Fruit fly (Drosophila melanogaster) whole organism, adult: ENCODE measurements around the gene DIP2.

Experiments
- CG11617 ChIP-seq: fragments of 200-800 bp; sonication (Bioruptor generic); optimal IDR thresholded peaks from 2 replicates; lab custom pipeline; 2017; ENCODE audit warnings: mild to moderate bottlenecking, missing biosample characterization, missing genetic modification reagents, missing genetic modification characterization
- CG12768 ChIP-seq: fragments of 200-800 bp; sonication (Bioruptor generic); optimal IDR thresholded peaks from 2 replicates; lab custom pipeline; 2017; ENCODE audit warnings: missing biosample characterization, missing genetic modification characterization, mild to moderate bottlenecking, moderate library complexity, missing genetic modification reagents
- CG14711 ChIP-seq: fragments of 200-800 bp; sonication (Bioruptor generic); optimal IDR thresholded peaks from 2 replicates; lab custom pipeline; 2018; ENCODE audit warnings: missing biosample characterization, mild to moderate bottlenecking, missing genetic modification characterization, moderate library complexity
- CG1620 ChIP-seq: fragments of 200-800 bp; sonication (Bioruptor generic); optimal IDR thresholded peaks from 2 replicates; lab custom pipeline; 2016; ENCODE audit warnings: missing biosample characterization, missing genetic modification characterization
- CG33017 ChIP-seq: fragments of 200-800 bp; sonication (Bioruptor generic); optimal IDR thresholded peaks from 2 replicates; lab custom pipeline; 2018; ENCODE audit warnings: missing biosample characterization, mild to moderate bottlenecking, missing genetic modification characterization, moderate library complexity
- CG5204 ChIP-seq: fragments of 200-800 bp; sonication (Bioruptor generic); optimal IDR thresholded peaks from 2 replicates; lab custom pipeline; 2016; ENCODE audit warnings: missing biosample characterization, missing genetic modification characterization
- CG7045 ChIP-seq: fragments of 200-800 bp; sonication (Bioruptor generic); optimal IDR thresholded peaks from 2 replicates; lab custom pipeline; 2017; ENCODE audit warnings: missing biosample characterization, mild to moderate bottlenecking, missing genetic modification characterization
- CG7101 ChIP-seq: fragments of 200-800 bp; sonication (Bioruptor generic); optimal IDR thresholded peaks from 2 replicates; lab custom pipeline; 2018; ENCODE audit warnings: missing biosample characterization, mild to moderate bottlenecking, missing genetic modification characterization, moderate library complexity
- Clk ChIP-seq: fragments of 200-800 bp; sonication (Bioruptor generic); optimal IDR thresholded peaks from 2 replicates; lab custom pipeline; 2017; ENCODE audit warnings: missing biosample characterization, missing genetic modification characterization
- Crg-1 ChIP-seq: fragments of 200-800 bp; sonication (Bioruptor generic); optimal IDR thresholded peaks from 2 replicates; lab custom pipeline; 2016; ENCODE audit warnings: missing biosample characterization, missing genetic modification characterization
- Hr96 ChIP-seq: fragments of 200-800 bp; sonication (Bioruptor generic); optimal IDR thresholded peaks from 2 replicates; lab custom pipeline; 2016; ENCODE audit warnings: missing biosample characterization, missing genetic modification characterization
- Mnt ChIP-seq: fragments of 200-800 bp; sonication (Bioruptor generic); optimal IDR thresholded peaks from 2 replicates; lab custom pipeline; 2016; ENCODE audit warnings: missing biosample characterization, mild to moderate bottlenecking, missing genetic modification characterization
- bab1 ChIP-seq: fragments of 200-800 bp; sonication (Bioruptor generic); optimal IDR thresholded peaks from 3 replicates; lab custom pipeline; 2019; ENCODE audit warnings: missing biosample characterization, mild to moderate bottlenecking, missing genetic modification characterization, moderate library complexity
- cic ChIP-seq: fragments of 200-800 bp; sonication (Bioruptor generic); optimal IDR thresholded peaks from 2 replicates; lab custom pipeline; 2017; ENCODE audit warnings: missing biosample characterization, mild to moderate bottlenecking, missing genetic modification characterization, moderate library complexity
- cnc ChIP-seq, 2 experiments: fragments of >200 bp; optimal IDR thresholded peaks; 2 replicates each; lab custom pipeline; 2017
- kay ChIP-seq: fragments of 200-800 bp; sonication (Bioruptor generic); peaks from one replicate; lab custom pipeline; 2016; ENCODE audit warnings: missing biosample characterization, missing genetic modification characterization, borderline replicate concordance
- ovo ChIP-seq: fragments of 200-800 bp; sonication (Bioruptor generic); optimal IDR thresholded peaks from 2 replicates; lab custom pipeline; 2016; ENCODE audit warnings: missing biosample characterization, missing genetic modification characterization
- pad ChIP-seq: fragments of 200-800 bp; sonication (Bioruptor generic); optimal IDR thresholded peaks from 3 replicates; lab custom pipeline; 2017; ENCODE audit warnings: missing biosample characterization, missing genetic modification characterization, mild to moderate bottlenecking, moderate library complexity, missing genetic modification reagents
- tj ChIP-seq: fragments of 200-800 bp; sonication (Bioruptor generic); optimal IDR thresholded peaks from 3 replicates; lab custom pipeline; 2017; ENCODE audit warnings: missing biosample characterization, mild to moderate bottlenecking, missing genetic modification characterization, moderate library complexity
- toe ChIP-seq: fragments of 200-800 bp; sonication (Bioruptor generic); optimal IDR thresholded peaks from 2 replicates; lab custom pipeline; 2016; ENCODE audit warnings: missing biosample characterization, missing genetic modification characterization

The DIP2 gene

DNA sequence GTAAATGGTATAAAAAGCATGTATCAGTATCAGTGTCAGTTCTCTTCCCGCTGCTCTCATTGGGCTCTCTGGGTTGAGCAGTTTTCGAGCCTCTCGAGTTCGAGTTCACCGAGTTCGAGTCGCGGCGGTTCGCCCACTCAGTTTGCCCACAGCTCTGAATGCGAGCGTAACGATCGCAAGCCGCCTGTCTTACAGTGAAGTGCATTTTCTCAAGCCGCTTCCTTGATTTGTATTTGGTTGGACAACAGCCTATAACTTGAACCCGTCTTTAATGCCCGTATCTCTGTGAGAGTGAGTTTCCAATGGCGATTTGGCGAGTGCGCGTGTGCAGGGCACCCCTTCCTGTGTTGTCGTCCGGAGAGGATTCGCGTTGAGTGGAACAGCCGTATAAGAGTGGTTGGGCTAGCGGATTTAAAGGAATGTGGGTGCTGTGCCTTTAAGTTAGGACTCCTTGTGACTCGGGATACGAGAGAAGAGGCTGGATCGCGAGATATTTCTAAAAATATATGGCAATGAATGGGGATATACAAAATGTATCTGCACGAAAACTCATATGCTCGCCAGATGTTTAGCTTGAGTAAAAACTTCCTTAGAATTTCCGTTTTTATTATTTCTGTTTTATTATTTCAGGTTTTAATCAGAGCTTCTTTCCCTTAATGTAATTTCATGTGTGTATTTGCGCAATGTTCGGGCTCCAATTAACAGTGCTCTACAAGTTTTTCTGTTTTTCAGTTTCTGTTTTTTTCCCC lies 13.9 kb upstream of the DIP2 start:
- TF ChIP-seq Hr96 (no peak), CG7045 (no peak), ovo (GFP tag; lab: Kevin White, UChicago) (no peak), pad (no peak), bab1 (peak; percentile 13), Clk (GFP tag; lab: Kevin White, UChicago) (no peak), CG33017 (tag; lab: Kevin White, UChicago) (no peak)

dm6 chr3L:270760-271500 lies 13.2 kb upstream of the DIP2 start, which contains the start of gene miple2:
TSS of gene miple2 (plus strand) at chr3L:271200.
- TF ChIP-seq tj: peak; percentile 68
- peak; percentile 10 for TF ChIP-seq CG7101 (tag; lab: Kevin White, UChicago)
- TF ChIP-seq cnc (optimal IDR thresholded peaks at IDR 0.05; lab: Kevin White, UChicago): peak; percentile 50 to 70
- peak; percentile 14 for TF ChIP-seq CG11617 (GFP tag; lab: Kevin White, UChicago)
- TF ChIP-seq toe (GFP tag; lab: Kevin White, UChicago): no peak
- peak; percentile 1 for TF ChIP-seq cic (GFP tag; lab: Kevin White, UChicago)
- TF ChIP-seq CG12768 (GFP tag; lab: Kevin White, UChicago): no peak
- TF ChIP-seq pad: peak; percentile 27

dm6 chr3L:267618-268017 lies 9.9 kb upstream of the DIP2 start:
- TF ChIP-seq kay (GFP tag; lab: Kevin White, UChicago) (no peak), toe (GFP tag; lab: Kevin White, UChicago) (no peak), cic (GFP tag; lab: Kevin White, UChicago) (no peak), Crg-1 (GFP tag; lab: Kevin White, UChicago) (no peak), Mnt (GFP tag; lab: Kevin White, UChicago) (no peak), CG12768 (GFP tag; lab: Kevin White, UChicago) (no peak), CG5204 (GFP tag; lab: Kevin White, UChicago) (no peak), CG1620 (GFP tag; lab: Kevin White, UChicago) (no peak), CG11617 (GFP tag; lab: Kevin White, UChicago) (no peak), cnc (optimal IDR thresholded peaks at IDR 0.05; lab: Kevin White, UChicago) (no peak), tj (no peak), Clk (GFP tag; lab: Kevin White, UChicago) (no peak), ovo (GFP tag; lab: Kevin White, UChicago) (no peak), bab1 (no peak), pad (no peak), CG33017 (tag; lab: Kevin White, UChicago) (no peak), CG7045 (no peak), CG14711 (tag; lab: Kevin White, UChicago) (no peak), CG7101 (tag; lab: Kevin White, UChicago) (no peak), Hr96 (no peak)

DNA sequence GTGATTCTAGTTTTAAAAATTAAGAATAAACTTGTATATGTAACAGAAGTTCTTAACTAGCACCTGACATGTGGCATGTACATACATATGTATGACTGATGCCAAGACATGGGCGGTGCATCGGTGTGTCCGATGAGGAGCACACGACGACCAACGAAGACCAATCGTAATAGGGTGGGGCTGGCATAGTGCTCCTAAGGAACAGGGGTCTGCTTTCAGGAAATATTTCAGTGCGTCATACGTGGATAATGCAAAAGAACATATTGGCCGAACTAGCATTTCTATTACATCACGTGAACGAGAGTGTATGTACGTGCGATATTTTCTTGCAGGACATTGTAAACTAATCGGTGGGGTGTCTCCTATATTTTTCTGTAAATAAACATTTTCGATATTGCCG lies 9.3 kb upstream of the DIP2 start, which contains the start of gene miple1:
Gene miple1, plus strand, starts transcription at position 217 of the 400 bp plus-strand sequence.
- TF ChIP-seq Hr96: no peak

dm6 chr3L:265808-266207 lies 8.1 kb upstream of the DIP2 start, which contains the start of gene CG34263:
TSS of gene CG34263 (minus strand) at chr3L:265908.
- TF ChIP-seq Hr96 (no peak), tj (no peak), CG5204 (GFP tag; lab: Kevin White, UChicago) (no peak), bab1 (no peak), CG7045 (no peak), ovo (GFP tag; lab: Kevin White, UChicago) (no peak), CG14711 (tag; lab: Kevin White, UChicago) (no peak), pad (no peak), cic (GFP tag; lab: Kevin White, UChicago) (no peak), Clk (GFP tag; lab: Kevin White, UChicago) (no peak), Crg-1 (GFP tag; lab: Kevin White, UChicago) (no peak), CG11617 (GFP tag; lab: Kevin White, UChicago) (no peak), toe (GFP tag; lab: Kevin White, UChicago) (no peak), CG1620 (GFP tag; lab: Kevin White, UChicago) (no peak), kay (GFP tag; lab: Kevin White, UChicago) (no peak), CG33017 (tag; lab: Kevin White, UChicago) (no peak)

DNA sequence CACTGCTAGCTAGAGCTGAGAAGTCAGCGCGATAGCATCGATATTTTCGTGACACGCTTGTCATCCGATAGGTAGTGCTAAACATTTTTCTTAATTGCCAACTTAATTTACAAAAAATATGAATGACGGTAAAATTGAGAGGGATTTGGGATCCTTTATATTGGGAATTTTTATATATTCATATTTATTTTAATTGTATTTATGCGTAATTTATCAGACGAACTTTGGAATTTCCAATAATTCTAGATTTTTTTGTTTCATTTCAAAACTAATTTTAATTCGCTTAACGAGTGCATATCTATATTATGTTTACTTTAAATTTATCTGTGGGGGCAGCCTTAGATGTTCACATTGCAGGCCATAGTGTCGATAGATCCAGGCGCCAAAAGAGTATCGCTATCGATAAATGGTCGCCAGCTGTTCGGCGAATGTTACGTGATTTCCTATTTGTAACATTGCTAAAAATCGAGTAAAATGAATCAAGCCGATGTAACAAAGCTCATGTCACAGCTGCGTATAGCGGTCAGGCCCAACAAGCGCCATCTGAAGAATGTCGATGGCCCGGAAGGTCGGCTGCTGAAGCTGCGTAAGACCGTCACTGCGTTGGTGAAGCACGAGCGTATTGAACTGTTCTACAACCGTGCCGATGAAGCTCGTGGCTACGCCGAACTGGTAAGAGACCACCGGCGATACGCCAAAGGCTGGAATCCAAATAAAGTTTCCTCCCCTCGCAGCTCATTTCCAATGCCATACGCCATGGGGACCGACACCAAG lies 6.8 kb upstream of the DIP2 start, which contains the start of the genes Tudor-SN and mRpL17:
Gene Tudor-SN, minus strand, starts transcription at position 3 of the 774 bp plus-strand sequence.
Gene mRpL17, plus strand, starts transcription at position 402 of the 774 bp plus-strand sequence.
- TF ChIP-seq kay (GFP tag; lab: Kevin White, UChicago) (no peak), CG5204 (GFP tag; lab: Kevin White, UChicago) (no peak), Clk (GFP tag; lab: Kevin White, UChicago) (no peak), Crg-1 (GFP tag; lab: Kevin White, UChicago) (peak; percentile 20), cnc (optimal IDR thresholded peaks at IDR 0.05; lab: Kevin White, UChicago) (no peak), tj (peak; percentile 26), CG7101 (tag; lab: Kevin White, UChicago) (peak; percentile 53), CG12768 (GFP tag; lab: Kevin White, UChicago) (no peak), cic (GFP tag; lab: Kevin White, UChicago) (no peak), Mnt (GFP tag; lab: Kevin White, UChicago) (peak; percentile 17), bab1 (peak; percentile 19), CG1620 (GFP tag; lab: Kevin White, UChicago) (peak; percentile 63), Hr96 (peak; percentile 42), CG33017 (tag; lab: Kevin White, UChicago) (no peak), toe (GFP tag; lab: Kevin White, UChicago) (peak; percentile 76), CG11617 (GFP tag; lab: Kevin White, UChicago) (peak; percentile 69), CG14711 (tag; lab: Kevin White, UChicago) (no peak), CG7045 (no peak), pad (peak; percentile 6), ovo (GFP tag; lab: Kevin White, UChicago) (peak; percentile 46)
